Worm (Caenorhabditis elegans) whole organism, early embryonic: ENCODE data around the gene ZK1307.8.

Experiments
- B0310.2 ChIP-seq: sonication (generic microtip); optimal IDR thresholded peaks from 2 replicates; lab custom pipeline; 2016; ENCODE audit warnings: mild to moderate bottlenecking, missing genetic modification characterization, missing compliant biosample characterization
- F13C5.2 ChIP-seq: sonication (generic microtip); optimal IDR thresholded peaks from 2 replicates; lab custom pipeline; 2017; ENCODE audit warnings: mild to moderate bottlenecking, missing genetic modification characterization, inconsistent platforms, missing compliant biosample characterization
- ama-1 ChIP-seq: fragments of 150-350 bp; optimal IDR thresholded peaks from 2 replicates; lab custom pipeline; 2014
- ceh-13 ChIP-seq: fragments of 200-800 bp; sonication (Bioruptor generic); optimal IDR thresholded peaks from 2 replicates; lab custom pipeline; 2018; ENCODE audit warnings: mild to moderate bottlenecking, missing genetic modification characterization, missing compliant biosample characterization
- ceh-36 ChIP-seq: sonication (generic microtip); optimal IDR thresholded peaks from 2 replicates; lab custom pipeline; 2016; ENCODE audit warnings: missing genetic modification characterization, inconsistent platforms, missing compliant biosample characterization
- ets-7 ChIP-seq: sonication (generic microtip); optimal IDR thresholded peaks from 2 replicates; lab custom pipeline; 2016; ENCODE audit warnings: missing genotype, missing genetic modification characterization, missing compliant biosample characterization
- flt-1 ChIP-seq: fragments of 200-800 bp; sonication (Bioruptor generic); IDR thresholded peaks from 2 replicates; pipeline ENCODE4 v1.3.6; 2022; ENCODE audit warnings: missing genetic modification characterization, missing compliant biosample characterization
- hmbx-1 ChIP-seq: sonication (generic microtip); optimal IDR thresholded peaks from 2 replicates; lab custom pipeline; 2016; ENCODE audit warnings: mild to moderate bottlenecking, missing genetic modification characterization, missing compliant biosample characterization
- hmg-4 ChIP-seq: fragments of 200-800 bp; sonication (Bioruptor generic); optimal IDR thresholded peaks from 2 replicates; lab custom pipeline; 2018; ENCODE audit warnings: mild to moderate bottlenecking, missing genetic modification characterization, missing compliant biosample characterization
- hnd-1 ChIP-seq: sonication (generic microtip); optimal IDR thresholded peaks from 2 replicates; lab custom pipeline; 2016; ENCODE audit warnings: missing genetic modification characterization, missing compliant biosample characterization
- scrt-1 ChIP-seq: fragments of 200-800 bp; sonication (Bioruptor generic); IDR thresholded peaks from 2 replicates; pipeline ENCODE4 v1.3.6; 2022; ENCODE audit warnings: missing genetic modification characterization, missing compliant biosample characterization
- tbx-11 ChIP-seq: fragments of 200-800 bp; sonication (Bioruptor generic); IDR thresholded peaks from 2 replicates; pipeline ENCODE4 v1.3.6; 2022; ENCODE audit warnings: missing genetic modification characterization, missing compliant biosample characterization
- tbx-37 ChIP-seq: fragments of 200-800 bp; sonication (Bioruptor generic); conservative IDR thresholded peaks from 2 replicates; pipeline ENCODE4 v1.3.6; 2022; ENCODE audit warnings: missing genetic modification reagents, missing genetic modification characterization, missing compliant biosample characterization

DNA sequence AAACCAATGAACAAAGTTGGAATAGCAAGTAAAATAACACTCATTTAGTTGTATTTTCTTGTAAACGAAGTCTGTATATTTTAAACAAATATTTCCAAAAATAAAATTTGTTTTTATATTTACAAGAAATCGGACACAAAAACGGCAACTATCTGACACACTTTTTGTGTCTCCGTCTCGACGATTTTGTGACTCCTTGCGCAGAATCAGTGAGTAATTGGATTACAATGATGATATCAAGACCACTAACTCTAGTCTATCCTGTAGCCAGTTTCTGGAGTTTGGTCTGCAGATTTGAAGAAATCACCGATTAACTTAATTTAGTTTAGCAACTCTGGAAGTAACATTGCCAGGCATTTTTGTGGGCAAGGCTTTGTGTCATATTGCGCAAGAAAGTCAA, 38.4 kb downstream of the ZK1307.8 start, which contains the start of gene cyp-13A10:
- TF ChIP-seq tbx-11 (GFP tag; lab: Robert Waterston, UW) (no peak), ceh-36 (tag; lab: Kevin White, UChicago) (no peak), ama-1 (lab: Kevin White, UChicago) (no peak), hmbx-1 (tag; lab: Kevin White, UChicago) (no peak), ceh-13 (GFP tag; lab: Kevin White, UChicago) (no peak), hnd-1 (no peak), flt-1 (no peak), scrt-1 (no peak), B0310.2 (tag; lab: Kevin White, UChicago) (no peak), tbx-37 (no peak), F13C5.2 (tag; lab: Kevin White, UChicago) (no peak), ets-7 (tag; lab: Kevin White, UChicago) (no peak), hmg-4 (GFP tag; lab: Kevin White, UChicago) (no peak)
